Fruit fly (Drosophila melanogaster) whole organism: Measurements from ENCODE around the gene PGS1.

Experiments
- pan ChIP-seq: fragments of >200 bp; optimal IDR thresholded peaks from 2 replicates; lab custom pipeline; 2017
- psq ChIP-seq: fragments of >200 bp; optimal IDR thresholded peaks from 2 replicates; lab custom pipeline; 2017

- TF ChIP-seq pan (lab: Kevin White, UChicago) (no peak), psq (no peak)
Measured at dm6 chr3R:18705150-18705549, 40.7 kb downstream of the PGS1 start, which contains the start of the genes ChAT and VAChT.
